Worm (Caenorhabditis elegans) whole organism, young adult: Measurements from ENCODE around the gene nhr-11.

Experiments used
- attf-3 ChIP-seq: fragments of 200-800 bp; sonication (Bioruptor generic); conservative IDR thresholded peaks from 2 replicates; pipeline ENCODE4 v1.3.6; 2022; ENCODE audit warnings: missing genetic modification reagents, missing genetic modification characterization, missing compliant biosample characterization
- attf-5 ChIP-seq: fragments of 200-800 bp; sonication (Bioruptor generic); optimal IDR thresholded peaks from 2 replicates; lab custom pipeline; 2018; ENCODE audit warnings: mild to moderate bottlenecking, missing genetic modification characterization, missing compliant biosample characterization
- hmg-1.2 ChIP-seq: fragments of 200-800 bp; sonication (Bioruptor generic); IDR thresholded peaks from 2 replicates; pipeline ENCODE4 v1.3.6; 2022; ENCODE audit warnings: missing genetic modification reagents, missing genetic modification characterization, missing compliant biosample characterization
- lin-40 ChIP-seq: sonication (generic microtip); optimal IDR thresholded peaks from 2 replicates; lab custom pipeline; 2016; ENCODE audit warnings: missing genetic modification characterization, mild to moderate bottlenecking, missing compliant biosample characterization, missing genotype, missing genetic modification reagents
- mcd-1 ChIP-seq: fragments of 200-800 bp; sonication (Bioruptor generic); IDR thresholded peaks from 2 replicates; pipeline ENCODE4 v1.3.6; 2022; ENCODE audit warnings: missing genetic modification reagents, missing genetic modification characterization, missing compliant biosample characterization
- mxl-1 ChIP-seq: sonication (generic microtip); optimal IDR thresholded peaks from 2 replicates; lab custom pipeline; 2016; ENCODE audit warnings: missing genetic modification characterization, missing compliant biosample characterization

The nhr-11 gene

ce11 chrIV:9121545-9121944 lies 51.7 kb downstream of the nhr-11 start:
- TF ChIP-seq attf-3 (GFP tag; lab: Robert Waterston, UW), result no peak
- 0 out of 2 replicates have a peak, but pooled peaks have one; percentile 20 for TF ChIP-seq mcd-1
- no peak for TF ChIP-seq mxl-1
- peak; percentile 50; the same call in 1 of the 2 replicates for TF ChIP-seq hmg-1.2 (GFP tag; lab: Robert Waterston, UW)
- TF ChIP-seq attf-5 (GFP tag; lab: Kevin White, UChicago), result peak; percentile 8
- peak; percentile 16 for TF ChIP-seq lin-40
- TF ChIP-seq, all 124 proteins: peak for 4
